Worm (Caenorhabditis elegans) whole organism, L2 larva: ENCODE data around the gene cal-7.

Experiments used
- F13H6.1 ChIP-seq: sonication (generic microtip); optimal IDR thresholded peaks from 2 replicates; lab custom pipeline; 2016; ENCODE audit warnings: missing genetic modification characterization, missing compliant biosample characterization
- alr-1 ChIP-seq: fragments of 150-350 bp; optimal IDR thresholded peaks from 2 replicates; lab custom pipeline; 2014; ENCODE audit warnings: missing biosample characterization, missing genetic modification characterization
- ama-1 ChIP-seq: fragments of 150-350 bp; optimal IDR thresholded peaks from 2 replicates; lab custom pipeline; 2018; ENCODE audit warnings: inconsistent platforms
- ceh-82 ChIP-seq: fragments of 150-350 bp; optimal IDR thresholded peaks from 2 replicates; lab custom pipeline; 2014; ENCODE audit warnings: missing biosample characterization, missing genetic modification characterization
- egl-27 ChIP-seq: sonication (generic microtip); optimal IDR thresholded peaks from 3 replicates; lab custom pipeline; 2017; ENCODE audit warnings: missing biosample characterization, missing genetic modification reagents, missing genetic modification characterization
- fos-1 ChIP-seq: fragments of 150-350 bp; optimal IDR thresholded peaks from 2 replicates; lab custom pipeline; 2014; ENCODE audit warnings: missing biosample characterization, missing genetic modification characterization
- lin-11 ChIP-seq: fragments of 150-350 bp; sonication (generic microtip); optimal IDR thresholded peaks from 2 replicates; lab custom pipeline; 2014; ENCODE audit warnings: missing biosample characterization, missing genetic modification characterization, inconsistent platforms, mixed read lengths
- lsy-2 ChIP-seq, 2 experiments: fragments of 150-350 bp in 1 of 2; sonication (generic microtip) in 1 of 2; optimal IDR thresholded peaks; 2 replicates each; lab custom pipeline; 2014 to 2017; ENCODE audit warnings: missing biosample characterization in 2 of 2, missing genetic modification characterization in 2 of 2
- nhr-6 ChIP-seq: fragments of 150-350 bp; optimal IDR thresholded peaks from 2 replicates; lab custom pipeline; 2014; ENCODE audit warnings: missing biosample characterization, missing genetic modification characterization
- sem-4 ChIP-seq: fragments of 150-350 bp; optimal IDR thresholded peaks from 2 replicates; lab custom pipeline; 2014; ENCODE audit warnings: missing biosample characterization, missing genetic modification reagents, missing genetic modification characterization
- skn-1 ChIP-seq: sonication (generic microtip); optimal IDR thresholded peaks from 2 replicates; lab custom pipeline; 2017; ENCODE audit warnings: missing biosample characterization, missing genetic modification characterization
- snpc-4 ChIP-seq: fragments of 150-350 bp; optimal IDR thresholded peaks from 2 replicates; lab custom pipeline; 2014; ENCODE audit warnings: missing biosample characterization, missing genetic modification characterization
- unc-62 ChIP-seq: fragments of 150-350 bp; optimal IDR thresholded peaks from 2 replicates; lab custom pipeline; 2014; ENCODE audit warnings: missing biosample characterization, missing genetic modification reagents, missing genetic modification characterization
- ztf-11 ChIP-seq: sonication (generic microtip); optimal IDR thresholded peaks from 2 replicates; lab custom pipeline; 2017; ENCODE audit warnings: missing biosample characterization, missing genetic modification characterization

- no peak for TF ChIP-seq unc-62
- TF ChIP-seq ztf-11 (tag; lab: Kevin White, UChicago), result no peak
- no peak for TF ChIP-seq egl-27 (tag; lab: Kevin White, UChicago)
- no peak for TF ChIP-seq lin-11 (tag; lab: Kevin White, UChicago)
- no peak for TF ChIP-seq nhr-6 (tag; lab: Kevin White, UChicago)
- no peak for TF ChIP-seq skn-1
- TF ChIP-seq snpc-4, result no peak
- no peak for TF ChIP-seq alr-1 (tag; lab: Kevin White, UChicago)
- TF ChIP-seq fos-1, result no peak
- TF ChIP-seq ama-1, result no peak
- no peak for TF ChIP-seq sem-4 (tag; lab: Kevin White, UChicago)
- TF ChIP-seq F13H6.1 (tag; lab: Kevin White, UChicago), result no peak
- no peak for TF ChIP-seq ceh-82 (tag; lab: Kevin White, UChicago)
- TF ChIP-seq lsy-2 (tag; optimal IDR thresholded peaks at IDR 0.05; lab: Kevin White, UChicago), result no peak
Measured at ce11 chrV:9713532-9713931, 20.4 kb upstream of the cal-7 start, which contains the start of gene F40F9.10.
